Worm (Caenorhabditis elegans): ENCODE data around the gene fipp-1.

ce11 chrV:4396257-4396656, 24.6 kb downstream of the fipp-1 start, which contains the start of gene F13A2.3:
- no peak for TF ChIP-seq ztf-29 (GFP tag; IDR thresholded peaks at IDR 0.05)
- no peak for TF ChIP-seq flt-1 (GFP tag; IDR thresholded peaks at IDR 0.05)
- TF ChIP-seq T22C8.4 (GFP tag; IDR thresholded peaks at IDR 0.05): no peak
- TF ChIP-seq med-1 (GFP tag; optimal IDR thresholded peaks at IDR 0.05; ENCODE audit: insufficient read depth): no peak
- TF ChIP-seq ref-1 (GFP tag; conservative IDR thresholded peaks at IDR 0.05): no peak
